Worm (Caenorhabditis elegans): ENCODE data around the gene blos-4.

Gene blos-4

ce11 chrII:6230116-6230515 is 14.9 kb upstream of the blos-4 start:
- TF ChIP-seq nhr-179 (tag; optimal IDR thresholded peaks at IDR 0.05): no peak
- no peak for TF ChIP-seq sea-2 (GFP tag; IDR thresholded peaks at IDR 0.05)
- TF ChIP-seq unc-130 (GFP tag; optimal IDR thresholded peaks at IDR 0.05): no peak
- no peak for TF ChIP-seq lsy-27 (tag; optimal IDR thresholded peaks at IDR 0.05; ENCODE audit: borderline replicate concordance, insufficient read depth)
- no peak for TF ChIP-seq F23B12.7 (tag; optimal IDR thresholded peaks at IDR 0.05; ENCODE audit: insufficient read depth)
- no peak for TF ChIP-seq ceh-79 (tag; optimal IDR thresholded peaks at IDR 0.05)
- TF ChIP-seq sptf-2 (GFP tag; optimal IDR thresholded peaks at IDR 0.05): no peak
- TF ChIP-seq ztf-25 (GFP tag; IDR thresholded peaks at IDR 0.05): no peak
- no peak for TF ChIP-seq aptf-2 (GFP tag; conservative IDR thresholded peaks at IDR 0.05)
- TF ChIP-seq B0019.2 (GFP tag; conservative IDR thresholded peaks at IDR 0.05): no peak
- no peak for TF ChIP-seq egrh-3 (GFP tag; IDR thresholded peaks at IDR 0.05)
- no peak for TF ChIP-seq nhr-80 (tag; optimal IDR thresholded peaks at IDR 0.05)
- no peak for TF ChIP-seq nhr-120 (GFP tag; IDR thresholded peaks at IDR 0.05)
- no peak for TF ChIP-seq zim-3 (tag; optimal IDR thresholded peaks at IDR 0.05)
- TF ChIP-seq T26A5.8 (tag; optimal IDR thresholded peaks at IDR 0.05): no peak
- no peak for TF ChIP-seq ceh-40 (GFP tag; IDR thresholded peaks at IDR 0.05)
- no peak for TF ChIP-seq lin-40 (tag; optimal IDR thresholded peaks at IDR 0.05)
- TF ChIP-seq hsf-1 (GFP tag; IDR thresholded peaks at IDR 0.05): no peak
- no peak for TF ChIP-seq pbrm-1 (GFP tag; IDR thresholded peaks at IDR 0.05)

- peak; percentile 32 for TF ChIP-seq F23B12.7 (tag; optimal IDR thresholded peaks at IDR 0.05; ENCODE audit: insufficient read depth)
- peak; percentile 50; the same call in 1 of the 2 replicates for TF ChIP-seq D2030.7 (GFP tag; IDR thresholded peaks at IDR 0.05)
- peak; percentile 58 for TF ChIP-seq xnd-1 (tag; optimal IDR thresholded peaks at IDR 0.05)
- no peak for TF ChIP-seq mxl-1 (tag; optimal IDR thresholded peaks at IDR 0.05)
- peak; percentile 26; the same call in 1 of the 2 replicates for TF ChIP-seq F33H1.4 (GFP tag; IDR thresholded peaks at IDR 0.05)
- TF ChIP-seq ama-1 (optimal IDR thresholded peaks at IDR 0.05): no peak
- no peak for TF ChIP-seq ama-1 (GFP tag; optimal IDR thresholded peaks at IDR 0.05)
- TF ChIP-seq nfyb-1 (GFP tag; IDR thresholded peaks at IDR 0.05): 0 out of 2 replicates have a peak, but pooled peaks have one; percentile 17
- 0 out of 2 replicates have a peak, but pooled peaks have one; percentile 29 for TF ChIP-seq B0336.3 (GFP tag; IDR thresholded peaks at IDR 0.05)
- peak; percentile 35 for TF ChIP-seq dpl-1 (GFP tag; optimal IDR thresholded peaks at IDR 0.05)
- no peak for TF ChIP-seq pbrm-1 (GFP tag; IDR thresholded peaks at IDR 0.05)
- peak; percentile 89 for TF ChIP-seq madf-6 (GFP tag; IDR thresholded peaks at IDR 0.05)
- TF ChIP-seq cebp-1 (GFP tag; IDR thresholded peaks at IDR 0.05): no peak
- peak; percentile 29 for TF ChIP-seq cebp-1 (tag; optimal IDR thresholded peaks at IDR 0.05)
- peak; percentile 74 for TF ChIP-seq efl-1 (GFP tag; optimal IDR thresholded peaks at IDR 0.05)
- TF ChIP-seq madf-8 (GFP tag; conservative IDR thresholded peaks at IDR 0.05): peak; percentile 77
- TF ChIP-seq C17E4.6 (GFP tag; IDR thresholded peaks at IDR 0.05): no peak
- TF ChIP-seq Y79H2A.3 (GFP tag; conservative IDR thresholded peaks at IDR 0.05): no peak
- TF ChIP-seq nhr-80 (tag; optimal IDR thresholded peaks at IDR 0.05): peak; percentile 68
- no peak for TF ChIP-seq sdz-38 (tag; optimal IDR thresholded peaks at IDR 0.05)
- peak; percentile 57 for TF ChIP-seq ceh-91 (GFP tag; IDR thresholded peaks at IDR 0.05)
- TF ChIP-seq attf-5 (GFP tag; optimal IDR thresholded peaks at IDR 0.05): peak; percentile 26
- peak; percentile 24 for TF ChIP-seq lsl-1 (GFP tag; optimal IDR thresholded peaks at IDR 0.05)
- no peak for TF ChIP-seq unc-62 (GFP tag; optimal IDR thresholded peaks at IDR 0.05)
Measured at ce11 chrII:6235432-6236092, 9.5 kb upstream of the blos-4 start, which contains the start of gene T24H7.9. TSS of gene T24H7.9 (minus strand) at chrII:6235505.

All from whole organism, young adult.